Worm (Caenorhabditis elegans) whole organism, L2 larva: Measurements from ENCODE around the gene F55A4.7.
A peak's percentile ranks its signal among the peaks of the same experiment; 100 is the strongest.

Experiments
- C34F6.9 ChIP-seq: fragments of 150-350 bp; optimal IDR thresholded peaks from 2 replicates; lab custom pipeline; 2014; ENCODE audit warnings: missing biosample characterization, missing genetic modification characterization
- F13H6.1 ChIP-seq: sonication (generic microtip); optimal IDR thresholded peaks from 2 replicates; lab custom pipeline; 2016; ENCODE audit warnings: missing genetic modification characterization, missing compliant biosample characterization
- R02D3.7 ChIP-seq: fragments of 150-350 bp; optimal IDR thresholded peaks from 2 replicates; lab custom pipeline; 2014; ENCODE audit warnings: missing biosample characterization, missing genetic modification characterization
- Y55F3AM.14 ChIP-seq: fragments of 200-800 bp; sonication (Bioruptor generic); optimal IDR thresholded peaks from 2 replicates; lab custom pipeline; 2018; ENCODE audit warnings: mild to moderate bottlenecking, missing genetic modification characterization, missing compliant biosample characterization
- ZK546.5 ChIP-seq: sonication (generic microtip); optimal IDR thresholded peaks from 2 replicates; lab custom pipeline; 2017; ENCODE audit warnings: missing biosample characterization, missing genetic modification characterization
- alr-1 ChIP-seq: fragments of 150-350 bp; optimal IDR thresholded peaks from 2 replicates; lab custom pipeline; 2014; ENCODE audit warnings: missing biosample characterization, missing genetic modification characterization
- aly-2 ChIP-seq: fragments of 150-350 bp; optimal IDR thresholded peaks from 2 replicates; lab custom pipeline; 2014; ENCODE audit warnings: missing biosample characterization, missing genetic modification characterization
- ama-1 ChIP-seq: fragments of 150-350 bp; optimal IDR thresholded peaks from 2 replicates; lab custom pipeline; 2018; ENCODE audit warnings: inconsistent platforms
- blmp-1 ChIP-seq: sonication (generic microtip); optimal IDR thresholded peaks from 2 replicates; lab custom pipeline; 2017; ENCODE audit warnings: missing genetic modification characterization, mild to moderate bottlenecking, missing compliant biosample characterization, antibody characterized with exemption, moderate library complexity; ENCODE audit not compliant: insufficient read depth
- ceh-16 ChIP-seq: fragments of 150-350 bp; optimal IDR thresholded peaks from 2 replicates; lab custom pipeline; 2014; ENCODE audit warnings: missing biosample characterization, missing genetic modification characterization
- ceh-82 ChIP-seq: fragments of 150-350 bp; optimal IDR thresholded peaks from 2 replicates; lab custom pipeline; 2014; ENCODE audit warnings: missing biosample characterization, missing genetic modification characterization
- crh-2 ChIP-seq: sonication (generic microtip); optimal IDR thresholded peaks from 2 replicates; lab custom pipeline; 2017; ENCODE audit warnings: missing biosample characterization, missing genetic modification characterization
- dmd-4 ChIP-seq: sonication (generic microtip); optimal IDR thresholded peaks from 2 replicates; lab custom pipeline; 2017; ENCODE audit warnings: missing biosample characterization, missing genetic modification characterization
- egl-27 ChIP-seq: sonication (generic microtip); optimal IDR thresholded peaks from 3 replicates; lab custom pipeline; 2017; ENCODE audit warnings: missing biosample characterization, missing genetic modification reagents, missing genetic modification characterization
- elt-1 ChIP-seq: fragments of 150-350 bp; optimal IDR thresholded peaks from 2 replicates; lab custom pipeline; 2014; ENCODE audit warnings: missing biosample characterization, missing genetic modification characterization
- elt-3 ChIP-seq: sonication (generic microtip); optimal IDR thresholded peaks from 2 replicates; lab custom pipeline; 2017; ENCODE audit warnings: missing biosample characterization, missing genetic modification characterization
- fos-1 ChIP-seq: fragments of 150-350 bp; optimal IDR thresholded peaks from 2 replicates; lab custom pipeline; 2014; ENCODE audit warnings: missing biosample characterization, missing genetic modification characterization
- gmeb-1 ChIP-seq: fragments of 150-350 bp; optimal IDR thresholded peaks from 2 replicates; lab custom pipeline; 2014; ENCODE audit warnings: missing biosample characterization, missing genetic modification characterization
- lin-11 ChIP-seq: fragments of 150-350 bp; sonication (generic microtip); optimal IDR thresholded peaks from 2 replicates; lab custom pipeline; 2014; ENCODE audit warnings: missing biosample characterization, missing genetic modification characterization, inconsistent platforms, mixed read lengths
- lin-13 ChIP-seq: fragments of 150-350 bp; optimal IDR thresholded peaks from 2 replicates; lab custom pipeline; 2014; ENCODE audit warnings: missing biosample characterization, missing genetic modification reagents, missing genetic modification characterization
- lin-39 ChIP-seq: fragments of 150-350 bp; optimal IDR thresholded peaks from 2 replicates; lab custom pipeline; 2014; ENCODE audit warnings: missing biosample characterization, missing genetic modification reagents, missing genetic modification characterization
- lsy-2 ChIP-seq, 2 experiments: fragments of 150-350 bp in 1 of 2; sonication (generic microtip) in 1 of 2; optimal IDR thresholded peaks; 2 replicates each; lab custom pipeline; 2014 to 2017; ENCODE audit warnings: missing biosample characterization in 2 of 2, missing genetic modification characterization in 2 of 2
- mab-5 ChIP-seq: fragments of 150-350 bp; optimal IDR thresholded peaks from 2 replicates; lab custom pipeline; 2014; ENCODE audit warnings: missing biosample characterization, missing genetic modification characterization
- mbf-1 ChIP-seq: sonication (generic microtip); optimal IDR thresholded peaks from 2 replicates; lab custom pipeline; 2017; ENCODE audit warnings: missing biosample characterization, missing genetic modification characterization
- mdl-1 ChIP-seq, 2 experiments: fragments of 150-350 bp in 1 of 2; sonication (generic microtip) in 1 of 2; optimal IDR thresholded peaks; 2 replicates each; lab custom pipeline; 2017; ENCODE audit warnings: missing biosample characterization in 2 of 2, missing genetic modification characterization in 2 of 2
- nhr-10 ChIP-seq: sonication (generic microtip); optimal IDR thresholded peaks from 2 replicates; lab custom pipeline; 2017; ENCODE audit warnings: missing biosample characterization, missing genetic modification characterization
- nhr-11 ChIP-seq: fragments of 150-350 bp; optimal IDR thresholded peaks from 2 replicates; lab custom pipeline; 2014; ENCODE audit warnings: missing biosample characterization, missing genetic modification characterization
- nhr-12 ChIP-seq: fragments of 150-350 bp; optimal IDR thresholded peaks from 2 replicates; lab custom pipeline; 2014; ENCODE audit warnings: missing biosample characterization, missing genetic modification characterization
- nhr-129 ChIP-seq: fragments of 150-350 bp; optimal IDR thresholded peaks from 2 replicates; lab custom pipeline; 2014; ENCODE audit warnings: missing biosample characterization, missing genetic modification characterization
- nhr-21 ChIP-seq: fragments of 150-350 bp; optimal IDR thresholded peaks from 2 replicates; lab custom pipeline; 2014; ENCODE audit warnings: missing biosample characterization, missing genetic modification characterization
- nhr-23 ChIP-seq: fragments of 150-350 bp; optimal IDR thresholded peaks from 2 replicates; lab custom pipeline; 2014; ENCODE audit warnings: missing biosample characterization, missing genetic modification reagents, missing genetic modification characterization
- nhr-237 ChIP-seq: fragments of 150-350 bp; optimal IDR thresholded peaks from 2 replicates; lab custom pipeline; 2014; ENCODE audit warnings: missing biosample characterization, missing genetic modification characterization
- nhr-25 ChIP-seq: fragments of 150-350 bp; sonication (generic microtip); optimal IDR thresholded peaks from 3 replicates; lab custom pipeline; 2014; ENCODE audit warnings: missing biosample characterization, missing genetic modification characterization
- nhr-6 ChIP-seq: fragments of 150-350 bp; optimal IDR thresholded peaks from 2 replicates; lab custom pipeline; 2014; ENCODE audit warnings: missing biosample characterization, missing genetic modification characterization
- nhr-77 ChIP-seq: fragments of 150-350 bp; optimal IDR thresholded peaks from 2 replicates; lab custom pipeline; 2014; ENCODE audit warnings: missing biosample characterization, missing genetic modification characterization
- peb-1 ChIP-seq: fragments of 150-350 bp; optimal IDR thresholded peaks from 2 replicates; lab custom pipeline; 2014; ENCODE audit warnings: missing biosample characterization, missing genetic modification characterization
- sem-4 ChIP-seq: fragments of 150-350 bp; optimal IDR thresholded peaks from 2 replicates; lab custom pipeline; 2014; ENCODE audit warnings: missing biosample characterization, missing genetic modification reagents, missing genetic modification characterization
- skn-1 ChIP-seq: sonication (generic microtip); optimal IDR thresholded peaks from 2 replicates; lab custom pipeline; 2017; ENCODE audit warnings: missing biosample characterization, missing genetic modification characterization
- sma-3 ChIP-seq: sonication (generic microtip); optimal IDR thresholded peaks from 2 replicates; lab custom pipeline; 2016; ENCODE audit warnings: missing genetic modification reagents, missing genetic modification characterization, missing compliant biosample characterization
- sma-9 ChIP-seq, 2 experiments: fragments of 150-350 bp in 1 of 2; sonication (generic microtip) in 1 of 2; optimal IDR thresholded peaks; 2 replicates each; lab custom pipeline; 2014 to 2016; ENCODE audit warnings: missing genetic modification characterization in 2 of 2, mild to moderate bottlenecking in 1 of 2, missing biosample characterization in 1 of 2, missing compliant biosample characterization in 1 of 2, missing genetic modification reagents in 1 of 2, moderate library complexity in 1 of 2
- snpc-4 ChIP-seq: fragments of 150-350 bp; optimal IDR thresholded peaks from 2 replicates; lab custom pipeline; 2014; ENCODE audit warnings: missing biosample characterization, missing genetic modification characterization
- unc-39 ChIP-seq: fragments of 150-350 bp; optimal IDR thresholded peaks from 2 replicates; lab custom pipeline; 2014; ENCODE audit warnings: missing biosample characterization, missing genetic modification characterization
- unc-55 ChIP-seq: fragments of 150-350 bp; sonication (generic microtip); optimal IDR thresholded peaks from 3 replicates; lab custom pipeline; 2014; ENCODE audit warnings: missing biosample characterization, missing genetic modification reagents, missing genetic modification characterization
- unc-62 ChIP-seq: fragments of 150-350 bp; optimal IDR thresholded peaks from 2 replicates; lab custom pipeline; 2014; ENCODE audit warnings: missing biosample characterization, missing genetic modification reagents, missing genetic modification characterization
- zag-1 ChIP-seq: fragments of 150-350 bp; optimal IDR thresholded peaks from 2 replicates; lab custom pipeline; 2014; ENCODE audit warnings: missing biosample characterization, missing genetic modification characterization
- ztf-1 ChIP-seq: fragments of 200-800 bp; sonication (Bioruptor generic); conservative IDR thresholded peaks from 2 replicates; pipeline ENCODE4 v1.3.6; 2022; ENCODE audit warnings: missing genetic modification characterization, missing compliant biosample characterization
- ztf-11 ChIP-seq: sonication (generic microtip); optimal IDR thresholded peaks from 2 replicates; lab custom pipeline; 2017; ENCODE audit warnings: missing biosample characterization, missing genetic modification characterization
- ztf-4 ChIP-seq: fragments of 150-350 bp; optimal IDR thresholded peaks from 2 replicates; lab custom pipeline; 2014; ENCODE audit warnings: missing biosample characterization, missing genetic modification characterization

The F55A4.7 gene

ce11 chrX:1012385-1012866 lies 25.8 kb downstream of the F55A4.7 start:
- no peak for TF ChIP-seq ZK546.5 (tag; lab: Kevin White, UChicago)
- TF ChIP-seq lin-13 (GFP tag; lab: Kevin White, UChicago) = peak; percentile 16
- TF ChIP-seq nhr-25 (tag; lab: Kevin White, UChicago) = peak; percentile 37
- peak in 1 of 2 experiments; percentile 23 for TF ChIP-seq lsy-2 (tag; optimal IDR thresholded peaks at IDR 0.05; lab: Kevin White, UChicago)
- TF ChIP-seq Y55F3AM.14 (GFP tag; lab: Kevin White, UChicago) = peak; percentile 51
- TF ChIP-seq ztf-4 (tag; lab: Kevin White, UChicago) = no peak
- no peak for TF ChIP-seq ztf-1 (GFP tag; lab: Robert Waterston, UW)
- TF ChIP-seq gmeb-1 (tag; lab: Kevin White, UChicago) = peak; percentile 55
- TF ChIP-seq crh-2 (tag; lab: Kevin White, UChicago) = peak; percentile 18
- peak; percentile 55 for TF ChIP-seq sma-3
- TF ChIP-seq ama-1 (lab: Kevin White, UChicago) = peak; percentile 90
- peak; percentile 35 for TF ChIP-seq sma-9 (GFP tag; optimal IDR thresholded peaks at IDR 0.05; lab: Kevin White, UChicago)
- TF ChIP-seq sma-9 (tag; optimal IDR thresholded peaks at IDR 0.05; lab: Kevin White, UChicago) = no peak
- TF ChIP-seq egl-27 (tag; lab: Kevin White, UChicago) = no peak
- TF ChIP-seq, all 48 proteins: peak for 9

DNA sequence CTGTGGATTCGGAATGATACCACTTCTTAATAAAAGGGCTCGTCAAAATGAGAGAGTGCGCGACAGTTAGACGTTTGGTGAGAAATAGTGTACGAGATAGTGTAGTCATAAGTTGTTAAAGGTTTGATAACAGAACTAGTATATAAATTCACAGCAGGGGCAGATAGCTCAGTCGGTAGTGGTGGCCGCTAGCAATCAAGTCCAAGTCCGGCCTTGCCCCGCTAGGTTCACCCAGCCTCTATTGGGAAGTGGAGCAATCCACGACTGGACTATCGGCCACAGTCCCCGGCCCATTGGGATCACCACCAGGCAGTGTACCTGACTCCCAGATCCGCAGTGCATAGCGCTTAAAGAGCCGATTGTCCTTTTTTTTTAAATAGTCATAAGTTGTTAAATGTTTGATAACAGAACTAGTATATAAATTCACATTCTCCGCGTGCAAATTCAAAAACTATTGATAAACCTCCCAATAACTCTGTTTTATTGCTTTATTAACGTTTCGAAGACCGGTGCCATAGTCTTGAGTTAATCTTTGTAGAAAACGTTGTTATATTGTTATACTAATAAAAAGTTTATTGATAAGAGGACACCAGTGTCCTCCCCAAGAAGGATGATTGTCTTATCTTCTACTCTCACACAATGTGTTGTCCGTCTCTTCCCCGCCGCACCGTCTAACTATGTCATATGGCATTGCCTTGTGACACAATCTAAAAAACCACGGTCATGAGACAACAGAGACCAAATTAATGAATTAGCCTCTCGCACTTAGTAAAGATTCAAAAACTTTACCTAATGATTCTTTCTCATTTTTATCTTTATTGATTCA lies 27.4 kb downstream of the F55A4.7 start:
- no peak for TF ChIP-seq elt-1
- no peak for TF ChIP-seq ztf-1 (GFP tag; lab: Robert Waterston, UW)
- TF ChIP-seq nhr-11 (tag; lab: Kevin White, UChicago) = no peak
- peak; percentile 77 for TF ChIP-seq sma-3
- TF ChIP-seq peb-1 (tag; lab: Kevin White, UChicago) = no peak
- TF ChIP-seq ceh-82 (tag; lab: Kevin White, UChicago) = no peak
- TF ChIP-seq lin-13 (GFP tag; lab: Kevin White, UChicago) = no peak
- peak; percentile 80 for TF ChIP-seq nhr-21 (tag; lab: Kevin White, UChicago)
- TF ChIP-seq nhr-12 (tag; lab: Kevin White, UChicago) = no peak
- TF ChIP-seq ZK546.5 (tag; lab: Kevin White, UChicago) = no peak
- TF ChIP-seq ceh-16 (tag; lab: Kevin White, UChicago) = no peak
- no peak for TF ChIP-seq skn-1
- TF ChIP-seq unc-62 (GFP tag; lab: Kevin White, UChicago) = no peak
- TF ChIP-seq nhr-25 (tag; lab: Kevin White, UChicago) = peak; percentile 72
- peak; percentile 28 for TF ChIP-seq ama-1 (lab: Kevin White, UChicago)
- TF ChIP-seq blmp-1 (tag; lab: Kevin White, UChicago) = peak; percentile 20
- TF ChIP-seq mbf-1 = no peak
- TF ChIP-seq mdl-1 (tag; optimal IDR thresholded peaks at IDR 0.05; lab: Kevin White, UChicago) = no peak
- TF ChIP-seq sma-9 (GFP tag; optimal IDR thresholded peaks at IDR 0.05; lab: Kevin White, UChicago) = peak; percentile 70
- TF ChIP-seq sma-9 (tag; optimal IDR thresholded peaks at IDR 0.05; lab: Kevin White, UChicago) = no peak
- no peak for TF ChIP-seq unc-55 (GFP tag; lab: Kevin White, UChicago)
- TF ChIP-seq nhr-237 = no peak
- TF ChIP-seq C34F6.9 (tag; lab: Kevin White, UChicago) = peak; percentile 23
- TF ChIP-seq nhr-77 (tag; lab: Kevin White, UChicago) = no peak
- no peak for TF ChIP-seq lin-11 (tag; lab: Kevin White, UChicago)
- TF ChIP-seq sem-4 = no peak
- no peak for TF ChIP-seq snpc-4
- TF ChIP-seq gmeb-1 (tag; lab: Kevin White, UChicago) = peak; percentile 72
- TF ChIP-seq F13H6.1 (tag; lab: Kevin White, UChicago) = peak; percentile 49
- no peak for TF ChIP-seq alr-1
- no peak for TF ChIP-seq lin-39 (tag; lab: Kevin White, UChicago)
- TF ChIP-seq fos-1 = peak; percentile 73
- no peak for TF ChIP-seq aly-2 (tag; lab: Kevin White, UChicago)
- TF ChIP-seq ztf-4 (tag; lab: Kevin White, UChicago) = no peak
- no peak for TF ChIP-seq R02D3.7 (tag; lab: Kevin White, UChicago)
- peak in 1 of 2 experiments; percentile 8 for TF ChIP-seq lsy-2 (tag; optimal IDR thresholded peaks at IDR 0.05; lab: Kevin White, UChicago)
- peak; percentile 38 for TF ChIP-seq nhr-6 (tag; lab: Kevin White, UChicago)
- no peak for TF ChIP-seq elt-3 (tag; lab: Kevin White, UChicago)
- peak; percentile 37 for TF ChIP-seq egl-27 (tag; lab: Kevin White, UChicago)
- peak; percentile 70 for TF ChIP-seq nhr-129
- no peak for TF ChIP-seq mab-5
- no peak for TF ChIP-seq Y55F3AM.14 (GFP tag; lab: Kevin White, UChicago)
- TF ChIP-seq crh-2 (tag; lab: Kevin White, UChicago) = peak; percentile 79
- no peak for TF ChIP-seq dmd-4 (tag; lab: Kevin White, UChicago)
- TF ChIP-seq nhr-10 (tag; lab: Kevin White, UChicago) = no peak
- TF ChIP-seq unc-39 (tag; lab: Kevin White, UChicago) = no peak
- TF ChIP-seq ztf-11 (tag; lab: Kevin White, UChicago) = no peak
- TF ChIP-seq zag-1 (tag; lab: Kevin White, UChicago) = no peak
- no peak for TF ChIP-seq nhr-23 (tag; lab: Kevin White, UChicago)
